Worm (Caenorhabditis elegans) whole organism, L1 larva: ENCODE results near the gene C40C9.4.

Source experiments
- C04F5.9 ChIP-seq: sonication (generic microtip); optimal IDR thresholded peaks from 2 replicates; lab custom pipeline; 2016; ENCODE audit warnings: missing genetic modification characterization, missing compliant biosample characterization
- C16A3.4 ChIP-seq: fragments of 150-350 bp; optimal IDR thresholded peaks from 2 replicates; lab custom pipeline; 2014; ENCODE audit warnings: missing biosample characterization, missing genetic modification characterization
- F16B12.6 ChIP-seq: fragments of 150-350 bp; optimal IDR thresholded peaks from 2 replicates; lab custom pipeline; 2014; ENCODE audit warnings: missing biosample characterization, missing genetic modification characterization
- ceh-82 ChIP-seq, 3 experiments: fragments of 150-350 bp in 1 of 3; sonication (generic microtip) in 2 of 3; optimal IDR thresholded peaks; 2 replicates each; lab custom pipeline; 2014 to 2017; ENCODE audit warnings: missing biosample characterization in 3 of 3, missing genetic modification characterization in 3 of 3
- ceh-88 ChIP-seq: fragments of 200-800 bp; sonication (Bioruptor generic); IDR thresholded peaks from 2 replicates; pipeline ENCODE4 v1.3.6; 2022; ENCODE audit warnings: missing genetic modification characterization, missing compliant biosample characterization
- ceh-90 ChIP-seq: sonication (generic microtip); optimal IDR thresholded peaks from 2 replicates; lab custom pipeline; 2016; ENCODE audit warnings: missing genetic modification characterization, missing compliant biosample characterization
- efl-1 ChIP-seq, 4 experiments: fragments of 150-350 bp; optimal IDR thresholded peaks in 3 of 4; peaks in 1 of 4; 1 replicate in 1 of 4; 2 replicates in 3 of 4; lab custom pipeline; 2014; ENCODE audit warnings: missing biosample characterization in 2 of 4, missing genetic modification characterization in 2 of 4, missing genetic modification reagents in 2 of 4
- egl-27 ChIP-seq, 2 experiments: fragments of 150-350 bp in 1 of 2; sonication (generic microtip); optimal IDR thresholded peaks; 3 replicates each; lab custom pipeline; 2017 to 2018; ENCODE audit warnings: missing biosample characterization in 2 of 2, missing genetic modification characterization in 2 of 2, missing genetic modification reagents in 2 of 2
- elt-2 ChIP-seq: sonication (generic microtip); optimal IDR thresholded peaks from 2 replicates; lab custom pipeline; 2016; ENCODE audit warnings: missing genetic modification characterization, mild to moderate bottlenecking, inconsistent platforms, missing compliant biosample characterization, missing genetic modification reagents
- ets-5 ChIP-seq: fragments of 200-800 bp; sonication (Bioruptor generic); IDR thresholded peaks from 2 replicates; pipeline ENCODE4 v1.3.6; 2022; ENCODE audit warnings: missing genetic modification characterization, missing compliant biosample characterization
- fkh-4 ChIP-seq: sonication (generic microtip); optimal IDR thresholded peaks from 2 replicates; lab custom pipeline; 2016; ENCODE audit warnings: missing compliant biosample characterization, missing genetic modification characterization, borderline replicate concordance
- grh-1 ChIP-seq: fragments of 200-800 bp; sonication (Bioruptor generic); IDR thresholded peaks from 2 replicates; pipeline ENCODE4 v1.3.6; 2022; ENCODE audit warnings: missing genetic modification reagents, missing genetic modification characterization, missing compliant biosample characterization
- hpl-2 ChIP-seq: fragments of 150-350 bp; optimal IDR thresholded peaks from 2 replicates; lab custom pipeline; 2014; ENCODE audit warnings: missing biosample characterization, missing genetic modification reagents, missing genetic modification characterization
- irx-1 ChIP-seq: sonication (generic microtip); optimal IDR thresholded peaks from 2 replicates; lab custom pipeline; 2016; ENCODE audit warnings: missing genetic modification characterization, missing compliant biosample characterization
- jun-1 ChIP-seq: fragments of 150-350 bp; optimal IDR thresholded peaks from 2 replicates; lab custom pipeline; 2014; ENCODE audit warnings: missing biosample characterization, missing genetic modification reagents, missing genetic modification characterization
- lin-15B ChIP-seq: fragments of 150-350 bp; sonication (generic microtip); optimal IDR thresholded peaks from 3 replicates; lab custom pipeline; 2014; ENCODE audit warnings: missing biosample characterization, missing genetic modification characterization
- lin-35 ChIP-seq, 2 experiments: fragments of 150-350 bp; optimal IDR thresholded peaks; 2 replicates each; lab custom pipeline; 2014; ENCODE audit warnings: missing biosample characterization in 2 of 2, missing genetic modification characterization in 2 of 2, missing genetic modification reagents in 2 of 2
- lir-3 ChIP-seq: sonication (generic microtip); optimal IDR thresholded peaks from 2 replicates; lab custom pipeline; 2016; ENCODE audit warnings: mild to moderate bottlenecking, missing genetic modification characterization, moderate library complexity, missing compliant biosample characterization; ENCODE audit not compliant: poor library complexity
- mab-9 ChIP-seq: fragments of 200-800 bp; sonication (Bioruptor generic); IDR thresholded peaks from 2 replicates; pipeline ENCODE4 v1.3.6; 2022; ENCODE audit warnings: missing genetic modification reagents, missing genetic modification characterization, missing compliant biosample characterization
- mdl-1 ChIP-seq, 2 experiments: fragments of 150-350 bp; optimal IDR thresholded peaks; 2 replicates each; lab custom pipeline; 2014 to 2017; ENCODE audit warnings: missing biosample characterization in 2 of 2, missing genetic modification characterization in 2 of 2, inconsistent platforms in 1 of 2
- mef-2 ChIP-seq: fragments of 150-350 bp; optimal IDR thresholded peaks from 2 replicates; lab custom pipeline; 2014; ENCODE audit warnings: missing biosample characterization, missing genetic modification characterization
- nhr-11 ChIP-seq: fragments of 150-350 bp; optimal IDR thresholded peaks from 2 replicates; lab custom pipeline; 2014; ENCODE audit warnings: missing biosample characterization, missing genetic modification characterization
- nhr-28 ChIP-seq: fragments of 150-350 bp; optimal IDR thresholded peaks from 2 replicates; lab custom pipeline; 2014; ENCODE audit warnings: missing biosample characterization, missing genetic modification characterization
- nhr-47 ChIP-seq: sonication (generic microtip); optimal IDR thresholded peaks from 2 replicates; lab custom pipeline; 2016; ENCODE audit warnings: mild to moderate bottlenecking, missing genetic modification characterization, moderate library complexity, missing compliant biosample characterization
- nhr-76 ChIP-seq: sonication (generic microtip); optimal IDR thresholded peaks from 2 replicates; lab custom pipeline; 2017; ENCODE audit warnings: missing biosample characterization, missing genetic modification characterization
- nhr-84 ChIP-seq: sonication (generic microtip); optimal IDR thresholded peaks from 2 replicates; lab custom pipeline; 2017; ENCODE audit warnings: missing biosample characterization, missing genetic modification characterization
- pag-3 ChIP-seq: sonication (generic microtip); optimal IDR thresholded peaks from 2 replicates; lab custom pipeline; 2017; ENCODE audit warnings: missing genetic modification characterization, mild to moderate bottlenecking, missing compliant biosample characterization, antibody characterized with exemption, borderline replicate concordance; ENCODE audit not compliant: insufficient read depth
- pax-3 ChIP-seq: fragments of 200-800 bp; sonication (Bioruptor generic); optimal IDR thresholded peaks from 2 replicates; lab custom pipeline; 2018; ENCODE audit warnings: mild to moderate bottlenecking, missing genetic modification characterization, moderate library complexity, missing compliant biosample characterization
- pqm-1 ChIP-seq: sonication (generic microtip); optimal IDR thresholded peaks from 3 replicates; lab custom pipeline; 2017; ENCODE audit warnings: missing biosample characterization, missing genetic modification characterization
- rnt-1 ChIP-seq: sonication (generic microtip); optimal IDR thresholded peaks from 2 replicates; lab custom pipeline; 2016; ENCODE audit warnings: mild to moderate bottlenecking, missing genetic modification characterization, moderate library complexity, missing compliant biosample characterization
- skn-1 ChIP-seq: fragments of 150-350 bp; optimal IDR thresholded peaks from 2 replicates; lab custom pipeline; 2014; ENCODE audit warnings: missing biosample characterization, missing genetic modification characterization
- snpc-4 ChIP-seq: fragments of 150-350 bp; optimal IDR thresholded peaks from 2 replicates; lab custom pipeline; 2014; ENCODE audit warnings: missing biosample characterization, missing genetic modification characterization
- snu-23 ChIP-seq: sonication (generic microtip); optimal IDR thresholded peaks from 2 replicates; lab custom pipeline; 2016; ENCODE audit warnings: missing genetic modification characterization, missing compliant biosample characterization
- sox-4 ChIP-seq: sonication (generic microtip); optimal IDR thresholded peaks from 2 replicates; lab custom pipeline; 2016; ENCODE audit warnings: missing genetic modification characterization, missing compliant biosample characterization
- sptf-1 ChIP-seq: fragments of 150-350 bp; optimal IDR thresholded peaks from 2 replicates; lab custom pipeline; 2014; ENCODE audit warnings: missing biosample characterization, missing genetic modification characterization
- sup-37 ChIP-seq: fragments of 200-800 bp; sonication (Bioruptor generic); optimal IDR thresholded peaks from 2 replicates; lab custom pipeline; 2018; ENCODE audit warnings: mild to moderate bottlenecking, missing genetic modification characterization, missing compliant biosample characterization
- swsn-7 ChIP-seq: sonication (generic microtip); optimal IDR thresholded peaks from 2 replicates; lab custom pipeline; 2016; ENCODE audit warnings: missing genetic modification characterization, missing compliant biosample characterization
- unc-130 ChIP-seq: fragments of 150-350 bp; optimal IDR thresholded peaks from 2 replicates; lab custom pipeline; 2017; ENCODE audit warnings: missing biosample characterization, missing genetic modification characterization, inconsistent platforms
- unc-30 ChIP-seq: sonication (generic microtip); optimal IDR thresholded peaks from 2 replicates; lab custom pipeline; 2017; ENCODE audit warnings: missing biosample characterization, missing genetic modification characterization
- unc-62 ChIP-seq: fragments of 150-350 bp; optimal IDR thresholded peaks from 2 replicates; lab custom pipeline; 2014; ENCODE audit warnings: missing biosample characterization, missing genetic modification reagents, missing genetic modification characterization
- unc-86 ChIP-seq: sonication (generic microtip); optimal IDR thresholded peaks from 2 replicates; lab custom pipeline; 2016; ENCODE audit warnings: missing genetic modification characterization, missing compliant biosample characterization
- vab-15 ChIP-seq: sonication (generic microtip); optimal IDR thresholded peaks from 2 replicates; lab custom pipeline; 2017; ENCODE audit warnings: missing genotype, mild to moderate bottlenecking, missing genetic modification characterization, missing compliant biosample characterization
- xbp-1 ChIP-seq: sonication (generic microtip); optimal IDR thresholded peaks from 2 replicates; lab custom pipeline; 2016; ENCODE audit warnings: missing genetic modification characterization, missing compliant biosample characterization
- zag-1 ChIP-seq: fragments of 150-350 bp; optimal IDR thresholded peaks from 2 replicates; lab custom pipeline; 2014; ENCODE audit warnings: missing biosample characterization, missing genetic modification characterization
- ztf-11 ChIP-seq, 2 experiments: sonication (generic microtip); optimal IDR thresholded peaks; 2 replicates each; lab custom pipeline; 2016 to 2017; ENCODE audit warnings: missing genetic modification characterization in 2 of 2, missing biosample characterization in 1 of 2, missing compliant biosample characterization in 1 of 2

Gene C40C9.4

DNA sequence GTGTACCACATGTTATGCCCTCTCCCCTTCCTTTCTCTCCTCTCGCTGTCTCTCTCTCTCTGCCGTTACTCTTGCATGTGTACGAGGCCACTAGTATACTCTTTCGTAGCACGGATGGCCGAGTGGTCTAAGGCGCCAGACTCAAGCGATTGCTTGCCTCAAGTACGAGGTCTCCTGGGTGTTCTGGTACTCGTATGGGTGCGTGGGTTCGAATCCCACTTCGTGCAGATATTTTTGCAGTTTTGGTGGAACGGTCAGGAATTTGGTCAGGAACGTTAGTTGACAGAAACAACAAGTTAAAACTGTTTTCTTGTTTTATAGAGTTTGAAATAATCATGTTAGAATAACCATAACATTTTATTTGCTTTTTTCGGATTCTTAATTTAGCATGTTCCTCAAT lies 14.5 kb downstream of the C40C9.4 start (continued):
- TF ChIP-seq zag-1 (tag; lab: Kevin White, UChicago) (no peak), pax-3 (tag; lab: Kevin White, UChicago) (peak; percentile 72), F16B12.6 (tag; lab: Kevin White, UChicago) (peak; percentile 35), mab-9 (GFP tag; lab: Robert Waterston, UW) (peak; percentile 72), ztf-11 (tag; optimal IDR thresholded peaks at IDR 0.05; lab: Kevin White, UChicago) (peak in 1 of 2 experiments; percentile 85), hpl-2 (GFP tag; lab: Kevin White, UChicago) (peak; percentile 27), snu-23 (GFP tag; lab: Kevin White, UChicago) (peak; percentile 93), unc-62 (GFP tag; lab: Kevin White, UChicago) (no peak)
- TF ChIP-seq, all 84 proteins: peak for 56

- TF ChIP-seq ceh-90 (tag; lab: Kevin White, UChicago) (no peak), mef-2 (tag; lab: Kevin White, UChicago) (no peak), lir-3 (tag; lab: Kevin White, UChicago) (no peak), pag-3 (tag; lab: Kevin White, UChicago) (no peak), egl-27 (tag; optimal IDR thresholded peaks at IDR 0.05; lab: Kevin White, UChicago) (no peak), unc-62 (GFP tag; lab: Kevin White, UChicago) (no peak), ceh-88 (GFP tag; lab: Robert Waterston, UW) (no peak), swsn-7 (tag; lab: Kevin White, UChicago) (no peak), nhr-28 (tag; lab: Kevin White, UChicago) (no peak), vab-15 (tag; lab: Kevin White, UChicago) (no peak), pqm-1 (tag; lab: Kevin White, UChicago) (no peak)
Observed at ce11 chrX:13666864-13667263, 16.0 kb downstream of the C40C9.4 start.

DNA sequence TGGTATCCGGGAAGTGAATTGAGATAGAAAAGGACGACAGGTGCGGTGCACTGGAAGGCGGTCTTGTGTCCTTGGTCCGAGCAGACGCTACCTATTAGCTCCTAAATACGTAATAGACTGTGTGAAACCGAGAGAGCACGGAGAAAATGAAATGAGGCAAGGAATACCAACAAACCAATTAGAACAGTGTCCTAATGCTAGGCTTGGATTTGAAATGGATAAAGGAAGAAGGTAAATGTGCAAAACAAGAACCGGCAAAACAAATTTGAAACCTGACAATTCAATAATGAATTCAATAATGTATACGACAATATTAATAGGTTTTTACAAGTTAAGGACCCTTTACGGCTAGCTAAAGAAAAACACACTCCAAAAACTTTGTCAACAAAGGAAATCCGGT lies 17.8 kb downstream of the C40C9.4 start, which contains the start of gene C04A11.2:
Gene C04A11.2 (minus strand): TSS at position 101 of the 400 bp plus-strand sequence.
- TF ChIP-seq efl-1 (optimal IDR thresholded peaks at IDR 0.05; lab: Kevin White, UChicago) (no peak), efl-1 (GFP tag; optimal IDR thresholded peaks at IDR 0.05 in 1 of 2; lab: Kevin White, UChicago) (peak in 1 of 2 experiments; percentile 25), snu-23 (GFP tag; lab: Kevin White, UChicago) (no peak)

DNA sequence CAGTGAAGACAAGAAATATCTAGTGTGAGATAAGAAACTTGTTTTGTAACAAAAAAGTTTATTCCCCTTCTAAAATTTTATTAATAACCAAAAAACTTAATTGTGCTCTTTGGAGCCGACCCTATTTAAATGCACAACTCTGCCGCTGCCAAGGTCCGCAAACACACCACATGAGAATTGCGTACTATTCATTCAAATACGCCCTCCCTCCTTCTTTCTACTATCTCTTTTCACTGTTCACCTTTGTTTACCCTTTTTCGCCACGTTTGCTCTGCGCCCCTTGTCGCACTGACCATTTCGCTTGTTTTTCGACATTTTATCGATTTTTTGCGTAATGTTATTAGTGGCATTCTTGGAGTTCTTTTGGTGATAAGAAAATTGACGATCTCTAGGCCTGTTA lies 18.7 kb downstream of the C40C9.4 start:
- no peak for TF ChIP-seq nhr-11 (tag; lab: Kevin White, UChicago)
- no peak for TF ChIP-seq grh-1 (GFP tag; lab: Robert Waterston, UW)
- no peak for TF ChIP-seq C04F5.9 (tag; lab: Kevin White, UChicago)
- no peak for TF ChIP-seq nhr-76 (tag; lab: Kevin White, UChicago)
- TF ChIP-seq sup-37, result no peak
- TF ChIP-seq unc-130, result no peak
- no peak for TF ChIP-seq hpl-2 (GFP tag; lab: Kevin White, UChicago)
- no peak for TF ChIP-seq nhr-84 (tag; lab: Kevin White, UChicago)
- peak; percentile 20 for TF ChIP-seq rnt-1 (tag; lab: Kevin White, UChicago)
- TF ChIP-seq lin-35 (GFP tag; optimal IDR thresholded peaks at IDR 0.05; lab: Kevin White, UChicago), result peak; percentile 26 to 80
- TF ChIP-seq snu-23 (GFP tag; lab: Kevin White, UChicago), result peak; percentile 51
- TF ChIP-seq unc-86 (tag; lab: Kevin White, UChicago), result no peak
- no peak for TF ChIP-seq snpc-4 (tag; lab: Kevin White, UChicago)
- TF ChIP-seq nhr-47 (tag; lab: Kevin White, UChicago), result peak; percentile 45
- peak; percentile 58 for TF ChIP-seq elt-2 (tag; lab: Kevin White, UChicago)
- no peak for TF ChIP-seq irx-1
- peak; percentile 26 for TF ChIP-seq xbp-1 (tag; lab: Kevin White, UChicago)
- TF ChIP-seq efl-1 (optimal IDR thresholded peaks at IDR 0.05; lab: Kevin White, UChicago), result peak; percentile 41 to 76
- peak; percentile 76 to 97 for TF ChIP-seq efl-1 (GFP tag; optimal IDR thresholded peaks at IDR 0.05 in 1 of 2; lab: Kevin White, UChicago)
- TF ChIP-seq C16A3.4 (tag; lab: Kevin White, UChicago), result peak; percentile 39
- TF ChIP-seq vab-15 (tag; lab: Kevin White, UChicago), result no peak
- TF ChIP-seq pqm-1 (tag; lab: Kevin White, UChicago), result no peak
- no peak for TF ChIP-seq egl-27 (tag; optimal IDR thresholded peaks at IDR 0.05; lab: Kevin White, UChicago)
- no peak for TF ChIP-seq jun-1 (tag; lab: Kevin White, UChicago)
- TF ChIP-seq ceh-82 (tag; optimal IDR thresholded peaks at IDR 0.05; lab: Kevin White, UChicago), result peak in 2 of 3 experiments; percentile 3 to 32
- TF ChIP-seq unc-30, result no peak
- TF ChIP-seq sptf-1 (tag; lab: Kevin White, UChicago), result no peak
- TF ChIP-seq mdl-1 (tag; optimal IDR thresholded peaks at IDR 0.05; lab: Kevin White, UChicago), result peak in 1 of 2 experiments; percentile 29
- no peak for TF ChIP-seq fkh-4
- TF ChIP-seq skn-1 (tag; lab: Kevin White, UChicago), result no peak
- no peak for TF ChIP-seq ets-5
- TF ChIP-seq F16B12.6 (tag; lab: Kevin White, UChicago), result peak; percentile 82
- no peak for TF ChIP-seq sox-4
- no peak for TF ChIP-seq lin-15B (tag; lab: Kevin White, UChicago)
